Worm (Caenorhabditis elegans): ENCODE measurements around the gene sre-8.

Gene sre-8

ce11 chrV:14226373-14226772 lies 30.5 kb upstream of the sre-8 start, which contains the start of gene nep-21:
TSS of gene nep-21 (minus strand) at chrV:14226473.
- TF ChIP-seq R02D3.7 (tag; optimal IDR thresholded peaks at IDR 0.05) (no peak), crh-2 (tag; optimal IDR thresholded peaks at IDR 0.05) (no peak), ama-1 (optimal IDR thresholded peaks at IDR 0.05) (no peak)

ce11 chrV:14230788-14231583 lies 25.9 kb upstream of the sre-8 start:
- no peak for TF ChIP-seq lin-39 (tag; optimal IDR thresholded peaks at IDR 0.05)
- no peak for TF ChIP-seq nhr-129 (tag; optimal IDR thresholded peaks at IDR 0.05)
- TF ChIP-seq mdl-1 (tag; optimal IDR thresholded peaks at IDR 0.05) = no peak
- no peak for TF ChIP-seq nhr-237 (tag; optimal IDR thresholded peaks at IDR 0.05)
- TF ChIP-seq nhr-21 (tag; optimal IDR thresholded peaks at IDR 0.05) = no peak
- no peak for TF ChIP-seq skn-1 (tag; optimal IDR thresholded peaks at IDR 0.05)
- TF ChIP-seq mab-5 (tag; optimal IDR thresholded peaks at IDR 0.05) = no peak
- no peak for TF ChIP-seq ZK546.5 (tag; optimal IDR thresholded peaks at IDR 0.05)
- no peak for TF ChIP-seq zag-1 (tag; optimal IDR thresholded peaks at IDR 0.05)
- TF ChIP-seq elt-3 (tag; optimal IDR thresholded peaks at IDR 0.05) = no peak
- no peak for TF ChIP-seq nhr-11 (tag; optimal IDR thresholded peaks at IDR 0.05)
- TF ChIP-seq peb-1 (tag; optimal IDR thresholded peaks at IDR 0.05) = no peak
- no peak for TF ChIP-seq nhr-23 (tag; optimal IDR thresholded peaks at IDR 0.05)
- TF ChIP-seq ceh-16 (tag; optimal IDR thresholded peaks at IDR 0.05) = no peak
- TF ChIP-seq ceh-82 (tag; optimal IDR thresholded peaks at IDR 0.05) = no peak
- TF ChIP-seq F13H6.1 (tag; optimal IDR thresholded peaks at IDR 0.05) = no peak
- TF ChIP-seq dmd-4 (tag; optimal IDR thresholded peaks at IDR 0.05) = no peak
- TF ChIP-seq egl-27 (tag; optimal IDR thresholded peaks at IDR 0.05) = no peak

- TF ChIP-seq fos-1 (tag; optimal IDR thresholded peaks at IDR 0.05) (peak; percentile 4), crh-2 (tag; optimal IDR thresholded peaks at IDR 0.05) (no peak), mbf-1 (tag; optimal IDR thresholded peaks at IDR 0.05) (no peak)
Measured at ce11 chrV:14231656-14232055, 25.3 kb upstream of the sre-8 start.

- TF ChIP-seq R02D3.7 (tag; optimal IDR thresholded peaks at IDR 0.05) (no peak), sma-9 (GFP tag; optimal IDR thresholded peaks at IDR 0.05) (no peak), sma-9 (tag; optimal IDR thresholded peaks at IDR 0.05) (no peak), mbf-1 (tag; optimal IDR thresholded peaks at IDR 0.05) (no peak), elt-3 (tag; optimal IDR thresholded peaks at IDR 0.05) (no peak), mdl-1 (tag; optimal IDR thresholded peaks at IDR 0.05) (no peak), ceh-82 (tag; optimal IDR thresholded peaks at IDR 0.05) (no peak), crh-2 (tag; optimal IDR thresholded peaks at IDR 0.05) (no peak), aly-2 (tag; optimal IDR thresholded peaks at IDR 0.05) (no peak), ztf-4 (tag; optimal IDR thresholded peaks at IDR 0.05) (no peak), ama-1 (optimal IDR thresholded peaks at IDR 0.05) (no peak), blmp-1 (tag; optimal IDR thresholded peaks at IDR 0.05; ENCODE audit: insufficient read depth) (no peak), nhr-12 (tag; optimal IDR thresholded peaks at IDR 0.05) (no peak), mab-5 (tag; optimal IDR thresholded peaks at IDR 0.05) (no peak), dmd-4 (tag; optimal IDR thresholded peaks at IDR 0.05) (no peak), nhr-10 (tag; optimal IDR thresholded peaks at IDR 0.05) (no peak), sem-4 (tag; optimal IDR thresholded peaks at IDR 0.05) (no peak)
Measured at ce11 chrV:14235942-14236341, 21.0 kb upstream of the sre-8 start, which contains the start of gene ent-3. TSS of gene ent-3 (minus strand) at chrV:14236042.

- peak; percentile 2 for TF ChIP-seq Y55F3AM.14 (GFP tag; optimal IDR thresholded peaks at IDR 0.05)
- no peak for TF ChIP-seq mdl-1 (tag; optimal IDR thresholded peaks at IDR 0.05)
Measured at ce11 chrV:14240694-14241201, 16.2 kb upstream of the sre-8 start, which contains the start of gene K02E11.10. TSS of gene K02E11.10 (minus strand) at chrV:14241151.

- no peak for TF ChIP-seq alr-1 (tag; optimal IDR thresholded peaks at IDR 0.05)
- TF ChIP-seq aly-2 (tag; optimal IDR thresholded peaks at IDR 0.05) = no peak
- no peak for TF ChIP-seq unc-39 (tag; optimal IDR thresholded peaks at IDR 0.05)
- TF ChIP-seq zag-1 (tag; optimal IDR thresholded peaks at IDR 0.05) = no peak
- no peak for TF ChIP-seq ztf-11 (tag; optimal IDR thresholded peaks at IDR 0.05)
- no peak for TF ChIP-seq sma-9 (GFP tag; optimal IDR thresholded peaks at IDR 0.05)
- TF ChIP-seq sma-9 (tag; optimal IDR thresholded peaks at IDR 0.05) = no peak
- no peak for TF ChIP-seq elt-3 (tag; optimal IDR thresholded peaks at IDR 0.05)
- no peak for TF ChIP-seq nhr-77 (tag; optimal IDR thresholded peaks at IDR 0.05)
- no peak for TF ChIP-seq ceh-82 (tag; optimal IDR thresholded peaks at IDR 0.05)
- TF ChIP-seq ama-1 (optimal IDR thresholded peaks at IDR 0.05) = no peak
- no peak for TF ChIP-seq lin-11 (tag; optimal IDR thresholded peaks at IDR 0.05)
- TF ChIP-seq sem-4 (tag; optimal IDR thresholded peaks at IDR 0.05) = no peak
- no peak for TF ChIP-seq egl-27 (tag; optimal IDR thresholded peaks at IDR 0.05)
- no peak for TF ChIP-seq fos-1 (tag; optimal IDR thresholded peaks at IDR 0.05)
- TF ChIP-seq nhr-12 (tag; optimal IDR thresholded peaks at IDR 0.05) = no peak
- no peak for TF ChIP-seq F13H6.1 (tag; optimal IDR thresholded peaks at IDR 0.05)
- TF ChIP-seq nhr-11 (tag; optimal IDR thresholded peaks at IDR 0.05) = no peak
Measured at ce11 chrV:14243904-14244303, 13.0 kb upstream of the sre-8 start, which contains the start of gene sre-7. TSS of gene sre-7 (plus strand) at chrV:14244204.
